Fruit fly (Drosophila melanogaster) whole organism, prepupa: Measurements from ENCODE around the gene CG42514.

ENCODE experiments used
- Blimp-1 ChIP-seq: fragments of 200-800 bp; sonication (Bioruptor generic); optimal IDR thresholded peaks from 3 replicates; lab custom pipeline; 2017; ENCODE audit warnings: missing biosample characterization, missing genetic modification characterization, mild to moderate bottlenecking, moderate library complexity, missing genetic modification reagents
- CG4318 ChIP-seq: fragments of 200-800 bp; sonication (Bioruptor generic); optimal IDR thresholded peaks from 3 replicates; lab custom pipeline; 2017; ENCODE audit warnings: missing biosample characterization, mild to moderate bottlenecking, missing genetic modification characterization
- CG6163 ChIP-seq: fragments of 200-800 bp; sonication (Bioruptor generic); IDR thresholded peaks from 3 replicates; pipeline ENCODE4 v1.3.6; 2022; ENCODE audit warnings: missing biosample characterization, missing genetic modification characterization
- CG6854 ChIP-seq: fragments of 200-800 bp; sonication (Bioruptor generic); optimal IDR thresholded peaks from 2 replicates; lab custom pipeline; 2017; ENCODE audit warnings: missing biosample characterization, mild to moderate bottlenecking, missing genetic modification characterization
- CG8632 ChIP-seq: fragments of 200-800 bp; sonication (Bioruptor generic); optimal IDR thresholded peaks from 3 replicates; lab custom pipeline; 2016; ENCODE audit warnings: missing biosample characterization, missing genetic modification characterization
- Eip93F ChIP-seq: fragments of 200-800 bp; sonication (Bioruptor generic); optimal IDR thresholded peaks from 2 replicates; lab custom pipeline; 2016; ENCODE audit warnings: missing biosample characterization, mild to moderate bottlenecking, missing genetic modification characterization
- Ets21C ChIP-seq: fragments of 200-800 bp; sonication (Bioruptor generic); optimal IDR thresholded peaks from 3 replicates; lab custom pipeline; 2016; ENCODE audit warnings: missing biosample characterization, missing genetic modification characterization
- OdsH ChIP-seq: fragments of 200-800 bp; sonication (Bioruptor generic); optimal IDR thresholded peaks from 3 replicates; lab custom pipeline; 2016; ENCODE audit warnings: missing biosample characterization, missing genetic modification characterization
- Smox ChIP-seq: fragments of 200-800 bp; sonication (Bioruptor generic); optimal IDR thresholded peaks from 3 replicates; lab custom pipeline; 2016; ENCODE audit warnings: missing biosample characterization, missing genetic modification characterization
- Sox15 ChIP-seq: fragments of 200-800 bp; sonication (Bioruptor generic); optimal IDR thresholded peaks from 3 replicates; lab custom pipeline; 2016; ENCODE audit warnings: missing biosample characterization, missing genetic modification characterization
- eg ChIP-seq: fragments of 200-800 bp; sonication (Bioruptor generic); IDR thresholded peaks from 3 replicates; pipeline ENCODE4 v1.3.6; 2022; ENCODE audit warnings: missing biosample characterization, missing genetic modification characterization

DNA sequence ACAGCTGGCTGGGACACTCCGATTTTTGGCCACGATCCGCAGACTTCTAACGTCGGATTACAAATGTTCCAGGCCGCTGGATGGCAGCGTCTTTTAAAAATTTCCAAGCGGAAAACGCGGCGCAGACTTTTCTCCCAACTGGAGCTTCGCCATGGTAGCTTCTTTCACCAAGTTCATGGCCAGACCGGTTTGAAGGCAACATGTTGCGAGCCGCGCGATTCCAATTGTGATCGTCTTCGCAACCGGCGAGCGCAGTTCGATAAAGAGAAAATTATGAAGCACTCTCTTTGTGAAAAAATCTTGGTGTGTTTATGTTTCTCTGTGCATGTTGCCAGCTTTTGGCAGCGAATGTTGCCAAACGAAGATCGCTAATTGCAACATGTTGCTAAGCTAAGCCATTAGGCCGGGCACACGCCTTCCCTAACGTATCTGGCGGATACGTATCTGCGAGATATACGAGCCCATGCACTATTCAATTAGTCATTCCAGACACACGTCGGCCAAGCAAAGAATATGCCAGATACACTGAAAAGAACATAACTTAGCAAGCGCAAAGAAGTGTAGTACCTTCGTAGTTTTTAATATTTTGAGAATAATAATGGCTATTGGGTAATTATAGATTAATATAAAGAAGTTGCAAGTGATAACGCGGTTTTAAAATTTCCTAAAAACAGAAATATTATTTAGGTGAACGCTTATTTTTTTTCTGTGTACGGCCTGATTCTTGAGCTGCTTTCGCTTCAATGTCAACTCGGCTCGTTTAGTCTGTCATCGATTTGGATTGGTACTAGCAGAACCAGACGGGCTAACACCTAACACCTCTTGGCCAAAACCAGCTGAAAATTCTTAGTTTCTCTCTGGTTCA is 43.9 kb downstream of the CG42514 start, which contains the start of gene dsx-c73A:
- TF ChIP-seq CG4318 (GFP tag; lab: Kevin White, UChicago) (peak; percentile 37), OdsH (GFP tag; lab: Kevin White, UChicago) (peak; percentile 37), CG6163 (GFP tag; lab: Robert Waterston, UW) (peak; percentile 63; the same call in 2 of the 3 replicates), Eip93F (GFP tag; lab: Kevin White, UChicago) (no peak), Blimp-1 (GFP tag; lab: Kevin White, UChicago) (no peak), CG6854 (GFP tag; lab: Kevin White, UChicago) (no peak), eg (peak; percentile 68), CG8632 (GFP tag; lab: Kevin White, UChicago) (no peak), Ets21C (GFP tag; lab: Kevin White, UChicago) (no peak), Sox15 (GFP tag; lab: Kevin White, UChicago) (no peak), Smox (GFP tag; lab: Kevin White, UChicago) (no peak)
